Worm (Caenorhabditis elegans) whole organism, late embryonic: ENCODE measurements around the gene spr-2.

Experiments
- K02D7.2 ChIP-seq: sonication (generic microtip); optimal IDR thresholded peaks from 2 replicates; lab custom pipeline; 2017; ENCODE audit warnings: mild to moderate bottlenecking, missing genetic modification characterization, missing compliant biosample characterization
- ceh-14 ChIP-seq: sonication (generic microtip); optimal IDR thresholded peaks from 2 replicates; lab custom pipeline; 2016; ENCODE audit warnings: missing genotype, missing genetic modification characterization, missing compliant biosample characterization
- ceh-19 ChIP-seq: fragments of 200-800 bp; sonication (Bioruptor generic); optimal IDR thresholded peaks from 2 replicates; lab custom pipeline; 2018; ENCODE audit warnings: mild to moderate bottlenecking, missing genetic modification characterization, missing compliant biosample characterization
- ceh-22 ChIP-seq: sonication (generic microtip); optimal IDR thresholded peaks from 2 replicates; lab custom pipeline; 2017; ENCODE audit warnings: missing biosample characterization, missing genetic modification characterization
- ceh-34 ChIP-seq: sonication (generic microtip); optimal IDR thresholded peaks from 2 replicates; lab custom pipeline; 2016; ENCODE audit warnings: mild to moderate bottlenecking, missing genetic modification characterization, missing compliant biosample characterization
- ceh-6 ChIP-seq: fragments of 200-800 bp; sonication (Bioruptor generic); optimal IDR thresholded peaks from 2 replicates; lab custom pipeline; 2018; ENCODE audit warnings: mild to moderate bottlenecking, missing genetic modification characterization, missing compliant biosample characterization
- elt-4 ChIP-seq: sonication (generic microtip); optimal IDR thresholded peaks from 2 replicates; lab custom pipeline; 2016; ENCODE audit warnings: missing genetic modification characterization, missing compliant biosample characterization
- eyg-1 ChIP-seq: sonication (generic microtip); optimal IDR thresholded peaks from 2 replicates; lab custom pipeline; 2016; ENCODE audit warnings: missing genotype, missing genetic modification characterization, missing compliant biosample characterization
- hlh-30 ChIP-seq: sonication (generic microtip); optimal IDR thresholded peaks from 2 replicates; lab custom pipeline; 2017; ENCODE audit warnings: antibody characterized with exemption, missing genetic modification characterization, missing compliant biosample characterization; ENCODE audit not compliant: insufficient read depth
- pat-9 ChIP-seq: fragments of 200-800 bp; sonication (Bioruptor generic); optimal IDR thresholded peaks from 2 replicates; lab custom pipeline; 2018; ENCODE audit warnings: mild to moderate bottlenecking, missing genetic modification characterization, moderate library complexity, missing compliant biosample characterization
- pha-4 ChIP-seq: fragments of 150-350 bp; optimal IDR thresholded peaks from 2 replicates; lab custom pipeline; 2018; ENCODE audit warnings: missing biosample characterization, missing genetic modification reagents, missing genetic modification characterization
- sdc-2 ChIP-seq: sonication (generic microtip); optimal IDR thresholded peaks from 2 replicates; lab custom pipeline; 2016; ENCODE audit warnings: missing genotype, missing genetic modification characterization, missing compliant biosample characterization
- sox-2 ChIP-seq: fragments of 200-800 bp; sonication (Bioruptor generic); IDR thresholded peaks from 2 replicates; pipeline ENCODE4 v1.3.6; 2022; ENCODE audit warnings: missing genetic modification reagents, missing genetic modification characterization, missing compliant biosample characterization
- unc-55 ChIP-seq: sonication (generic microtip); optimal IDR thresholded peaks from 2 replicates; lab custom pipeline; 2017; ENCODE audit warnings: missing biosample characterization, missing genetic modification reagents, missing genetic modification characterization

ce11 chrIV:8926511-8926910 is 35.2 kb downstream of the spr-2 start:
- TF ChIP-seq pha-4 (tag; lab: Kevin White, UChicago) (no peak), ceh-19 (GFP tag; lab: Kevin White, UChicago) (no peak), ceh-14 (tag; lab: Kevin White, UChicago) (no peak), sox-2 (no peak), hlh-30 (tag; lab: Kevin White, UChicago) (no peak), ceh-34 (tag; lab: Kevin White, UChicago) (no peak), K02D7.2 (no peak), unc-55 (GFP tag; lab: Kevin White, UChicago) (no peak), ceh-22 (no peak), pat-9 (tag; lab: Kevin White, UChicago) (no peak), sdc-2 (tag; lab: Kevin White, UChicago) (no peak), eyg-1 (tag; lab: Kevin White, UChicago) (no peak), elt-4 (tag; lab: Kevin White, UChicago) (no peak), ceh-6 (no peak)
